Fruit fly (Drosophila melanogaster) whole organism, wandering third instar larva: Measurements from ENCODE around the gene CG3662.

ENCODE experiments used
- Abd-B ChIP-seq: fragments of >200 bp; optimal IDR thresholded peaks from 2 replicates; lab custom pipeline; 2017; ENCODE audit warnings: missing biosample characterization, missing genetic modification characterization
- CG32264 ChIP-seq: fragments of 200-800 bp; sonication (Bioruptor generic); optimal IDR thresholded peaks from 2 replicates; lab custom pipeline; 2016; ENCODE audit warnings: missing biosample characterization, missing genetic modification characterization
- Dfd ChIP-seq: fragments of >200 bp; optimal IDR thresholded peaks from 2 replicates; lab custom pipeline; 2017; ENCODE audit warnings: missing biosample characterization, missing genetic modification characterization
- Myc ChIP-seq: fragments of >200 bp; optimal IDR thresholded peaks from 2 replicates; lab custom pipeline; 2017
- Vsx2 ChIP-seq: fragments of 200-300, 225-300 bp; sonication (Bioruptor generic); optimal IDR thresholded peaks from 2 replicates; lab custom pipeline; 2018; ENCODE audit warnings: missing biosample characterization, missing genetic modification characterization; ENCODE audit not compliant: partially characterized antibody
- dsf ChIP-seq: sonication (Bioruptor generic); optimal IDR thresholded peaks from 2 replicates; lab custom pipeline; 2016; ENCODE audit warnings: missing biosample characterization, missing genetic modification characterization, borderline replicate concordance
- foxo ChIP-seq, 2 experiments: fragments of 200-800 bp; sonication (Bioruptor generic); optimal IDR thresholded peaks; 2 replicates in 1 of 2; 3 replicates in 1 of 2; lab custom pipeline; 2016 to 2017; ENCODE audit warnings: missing biosample characterization in 2 of 2, missing genetic modification characterization in 2 of 2
- h ChIP-seq: fragments of 200-800 bp; sonication (Bioruptor generic); optimal IDR thresholded peaks from 3 replicates; lab custom pipeline; 2016; ENCODE audit warnings: missing biosample characterization, mild to moderate bottlenecking, missing genetic modification characterization
- rgr ChIP-seq: fragments of 200-800 bp; sonication (Bioruptor generic); optimal IDR thresholded peaks from 3 replicates; lab custom pipeline; 2016; ENCODE audit warnings: missing biosample characterization, mild to moderate bottlenecking, missing genetic modification characterization
- usp ChIP-seq: fragments of >200 bp; optimal IDR thresholded peaks from 2 replicates; lab custom pipeline; 2017; ENCODE audit warnings: missing biosample characterization, missing genetic modification characterization

DNA sequence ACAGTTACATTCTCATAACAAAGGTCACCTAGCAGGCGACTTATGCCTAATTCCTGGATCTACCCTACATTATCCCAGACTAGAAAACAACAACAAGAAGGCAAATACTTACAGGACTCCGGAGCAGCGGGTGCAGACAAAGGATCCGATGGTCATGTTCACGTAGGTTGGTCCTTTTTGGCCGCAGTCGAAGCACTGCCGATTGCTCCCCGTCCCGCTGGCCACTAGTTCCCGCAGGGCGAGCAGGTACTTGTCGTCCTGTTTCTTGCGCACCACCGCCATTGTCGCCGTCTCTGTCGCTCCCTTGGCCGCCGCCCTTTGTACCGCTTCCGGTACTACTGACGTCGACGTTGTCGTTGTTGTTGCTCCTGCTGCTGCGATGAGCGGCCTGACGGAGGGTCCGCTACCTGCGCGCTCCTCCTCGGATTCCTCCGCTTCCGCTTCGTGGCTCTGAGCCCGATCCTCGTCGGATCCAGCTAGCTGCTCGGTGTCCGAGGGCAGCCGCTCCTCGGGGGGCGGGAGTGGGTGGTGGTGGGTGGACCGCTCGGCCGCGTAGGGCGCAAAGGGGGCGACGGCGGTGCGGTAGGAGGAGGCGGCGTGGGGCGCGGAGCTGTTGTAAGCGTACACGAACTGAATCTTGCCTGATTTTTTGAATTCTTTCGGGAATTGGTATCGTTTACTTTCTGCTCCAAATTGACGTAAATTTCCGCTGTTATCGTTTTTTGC lies 28.9 kb downstream of the CG3662 start:
- TF ChIP-seq Myc (lab: Kevin White, UChicago) (no peak), rgr (GFP tag; lab: Kevin White, UChicago) (no peak), Abd-B (GFP tag; lab: Kevin White, UChicago) (no peak), Vsx2 (GFP tag; lab: Kevin White, UChicago) (no peak), usp (GFP tag; lab: Kevin White, UChicago) (no peak), foxo (GFP tag; optimal IDR thresholded peaks at IDR 0.05; lab: Kevin White, UChicago) (no peak), h (no peak), dsf (no peak), CG32264 (GFP tag; lab: Kevin White, UChicago) (no peak), Dfd (GFP tag; lab: Kevin White, UChicago) (peak; percentile 96)
